Worm (Caenorhabditis elegans) whole organism, L1 larva: ENCODE data around the gene ZC239.21.

Source experiments
- C34B4.2 ChIP-seq: sonication (generic microtip); optimal IDR thresholded peaks from 2 replicates; lab custom pipeline; 2017; ENCODE audit warnings: mild to moderate bottlenecking, missing genetic modification characterization, missing compliant biosample characterization
- F16B12.6 ChIP-seq: fragments of 150-350 bp; optimal IDR thresholded peaks from 2 replicates; lab custom pipeline; 2014; ENCODE audit warnings: missing biosample characterization, missing genetic modification characterization
- Y116A8C.19 ChIP-seq: sonication (generic microtip); optimal IDR thresholded peaks from 2 replicates; lab custom pipeline; 2016; ENCODE audit warnings: missing compliant biosample characterization, missing genetic modification characterization, borderline replicate concordance
- aha-1 ChIP-seq: fragments of 150-350 bp; optimal IDR thresholded peaks from 2 replicates; lab custom pipeline; 2014; ENCODE audit warnings: missing biosample characterization, missing genetic modification characterization
- alr-1 ChIP-seq: fragments of 200-800 bp; sonication (Bioruptor generic); optimal IDR thresholded peaks from 2 replicates; lab custom pipeline; 2018; ENCODE audit warnings: borderline replicate concordance, mild to moderate bottlenecking, missing genetic modification characterization, missing compliant biosample characterization
- aly-2 ChIP-seq: fragments of 150-350 bp; optimal IDR thresholded peaks from 2 replicates; lab custom pipeline; 2014; ENCODE audit warnings: missing biosample characterization, missing genetic modification characterization
- ceh-63 ChIP-seq: fragments of 200-800 bp; sonication (Bioruptor generic); optimal IDR thresholded peaks from 2 replicates; lab custom pipeline; 2018; ENCODE audit warnings: mild to moderate bottlenecking, missing genetic modification characterization, missing compliant biosample characterization
- ceh-82 ChIP-seq, 3 experiments: fragments of 150-350 bp in 1 of 3; sonication (generic microtip) in 2 of 3; optimal IDR thresholded peaks; 2 replicates each; lab custom pipeline; 2014 to 2017; ENCODE audit warnings: missing biosample characterization in 3 of 3, missing genetic modification characterization in 3 of 3
- ceh-88 ChIP-seq: fragments of 200-800 bp; sonication (Bioruptor generic); IDR thresholded peaks from 2 replicates; pipeline ENCODE4 v1.3.6; 2022; ENCODE audit warnings: missing genetic modification characterization, missing compliant biosample characterization
- dpl-1 ChIP-seq, 3 experiments: fragments of 150-350 bp in 2 of 3; sonication (generic microtip) in 1 of 3; optimal IDR thresholded peaks; 2 replicates each; lab custom pipeline; 2014 to 2017; ENCODE audit warnings: missing biosample characterization in 3 of 3, missing genetic modification characterization in 3 of 3, missing genetic modification reagents in 3 of 3
- efl-1 ChIP-seq, 4 experiments: fragments of 150-350 bp; optimal IDR thresholded peaks in 3 of 4; peaks in 1 of 4; 1 replicate in 1 of 4; 2 replicates in 3 of 4; lab custom pipeline; 2014; ENCODE audit warnings: missing biosample characterization in 2 of 4, missing genetic modification characterization in 2 of 4, missing genetic modification reagents in 2 of 4
- egl-13 ChIP-seq: sonication (generic microtip); optimal IDR thresholded peaks from 2 replicates; lab custom pipeline; 2016; ENCODE audit warnings: missing genotype, missing genetic modification reagents, missing genetic modification characterization, missing compliant biosample characterization
- elt-2 ChIP-seq: sonication (generic microtip); optimal IDR thresholded peaks from 2 replicates; lab custom pipeline; 2016; ENCODE audit warnings: missing genetic modification characterization, mild to moderate bottlenecking, inconsistent platforms, missing compliant biosample characterization, missing genetic modification reagents
- fkh-10 ChIP-seq: sonication (generic microtip); optimal IDR thresholded peaks from 2 replicates; lab custom pipeline; 2017; ENCODE audit warnings: missing biosample characterization, missing genetic modification reagents, missing genetic modification characterization
- fkh-8 ChIP-seq: sonication (generic microtip); optimal IDR thresholded peaks from 2 replicates; lab custom pipeline; 2016; ENCODE audit warnings: mild to moderate bottlenecking, missing genetic modification characterization, missing compliant biosample characterization
- isw-1 ChIP-seq: fragments of 200-800 bp; sonication (Bioruptor generic); IDR thresholded peaks from 2 replicates; pipeline ENCODE4 v1.3.6; 2022; ENCODE audit warnings: missing genetic modification characterization, missing compliant biosample characterization
- lin-15B ChIP-seq: fragments of 150-350 bp; sonication (generic microtip); optimal IDR thresholded peaks from 3 replicates; lab custom pipeline; 2014; ENCODE audit warnings: missing biosample characterization, missing genetic modification characterization
- lin-35 ChIP-seq, 2 experiments: fragments of 150-350 bp; optimal IDR thresholded peaks; 2 replicates each; lab custom pipeline; 2014; ENCODE audit warnings: missing biosample characterization in 2 of 2, missing genetic modification characterization in 2 of 2, missing genetic modification reagents in 2 of 2
- lsy-2 ChIP-seq, 2 experiments: fragments of 150-350 bp; optimal IDR thresholded peaks; 2 replicates each; lab custom pipeline; 2014; ENCODE audit warnings: missing biosample characterization in 2 of 2, missing genetic modification characterization in 2 of 2
- nhr-12 ChIP-seq: sonication (generic microtip); optimal IDR thresholded peaks from 2 replicates; lab custom pipeline; 2017; ENCODE audit warnings: missing biosample characterization, missing genetic modification characterization
- nhr-19 ChIP-seq: fragments of 200-800 bp; sonication (Bioruptor generic); conservative IDR thresholded peaks from 2 replicates; pipeline ENCODE4 v1.3.6; 2022; ENCODE audit warnings: missing genetic modification characterization, missing compliant biosample characterization
- nhr-20 ChIP-seq: sonication (generic microtip); optimal IDR thresholded peaks from 2 replicates; lab custom pipeline; 2016; ENCODE audit warnings: mild to moderate bottlenecking, missing genetic modification characterization, missing compliant biosample characterization
- nhr-237 ChIP-seq: fragments of 150-350 bp; optimal IDR thresholded peaks from 2 replicates; lab custom pipeline; 2014; ENCODE audit warnings: missing biosample characterization, missing genetic modification characterization
- nhr-47 ChIP-seq: sonication (generic microtip); optimal IDR thresholded peaks from 2 replicates; lab custom pipeline; 2016; ENCODE audit warnings: mild to moderate bottlenecking, missing genetic modification characterization, moderate library complexity, missing compliant biosample characterization
- nhr-76 ChIP-seq: sonication (generic microtip); optimal IDR thresholded peaks from 2 replicates; lab custom pipeline; 2017; ENCODE audit warnings: missing biosample characterization, missing genetic modification characterization
- nhr-84 ChIP-seq: sonication (generic microtip); optimal IDR thresholded peaks from 2 replicates; lab custom pipeline; 2017; ENCODE audit warnings: missing biosample characterization, missing genetic modification characterization
- pax-3 ChIP-seq: fragments of 200-800 bp; sonication (Bioruptor generic); optimal IDR thresholded peaks from 2 replicates; lab custom pipeline; 2018; ENCODE audit warnings: mild to moderate bottlenecking, missing genetic modification characterization, moderate library complexity, missing compliant biosample characterization
- pqm-1 ChIP-seq: sonication (generic microtip); optimal IDR thresholded peaks from 3 replicates; lab custom pipeline; 2017; ENCODE audit warnings: missing biosample characterization, missing genetic modification characterization
- rnt-1 ChIP-seq: sonication (generic microtip); optimal IDR thresholded peaks from 2 replicates; lab custom pipeline; 2016; ENCODE audit warnings: mild to moderate bottlenecking, missing genetic modification characterization, moderate library complexity, missing compliant biosample characterization
- sptf-1 ChIP-seq: fragments of 150-350 bp; optimal IDR thresholded peaks from 2 replicates; lab custom pipeline; 2014; ENCODE audit warnings: missing biosample characterization, missing genetic modification characterization
- tlp-1 ChIP-seq: fragments of 150-350 bp; optimal IDR thresholded peaks from 2 replicates; lab custom pipeline; 2014; ENCODE audit warnings: missing biosample characterization, missing genetic modification characterization
- unc-130 ChIP-seq: fragments of 150-350 bp; optimal IDR thresholded peaks from 2 replicates; lab custom pipeline; 2017; ENCODE audit warnings: missing biosample characterization, missing genetic modification characterization, inconsistent platforms
- xbp-1 ChIP-seq: sonication (generic microtip); optimal IDR thresholded peaks from 2 replicates; lab custom pipeline; 2016; ENCODE audit warnings: missing genetic modification characterization, missing compliant biosample characterization
- zip-4 ChIP-seq: fragments of 200-800 bp; sonication (Bioruptor generic); optimal IDR thresholded peaks from 2 replicates; lab custom pipeline; 2018; ENCODE audit warnings: mild to moderate bottlenecking, missing genetic modification characterization, moderate library complexity, missing compliant biosample characterization

The ZC239.21 gene

DNA sequence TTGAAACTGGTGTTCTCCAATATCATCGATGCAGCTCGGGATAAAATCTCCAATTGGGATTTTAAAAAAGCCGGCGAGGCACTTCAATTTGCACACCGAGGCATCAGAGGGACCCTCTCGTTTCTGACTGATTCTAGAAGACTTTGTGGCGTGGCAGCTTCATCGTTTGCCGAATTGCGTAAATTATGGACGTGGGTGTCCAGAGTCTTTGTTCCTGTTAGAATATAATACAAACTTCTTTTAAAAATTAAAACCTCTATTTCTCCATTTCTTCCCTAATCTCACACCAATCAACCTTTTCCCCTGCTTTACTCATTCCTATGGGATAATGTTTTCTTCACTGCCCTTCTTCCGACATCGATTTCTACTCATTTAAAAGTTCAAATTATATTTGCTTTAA is 3.6 kb downstream of the ZC239.21 start, which contains the start of gene ZC239.5:
Gene ZC239.5 (plus strand): TSS at position 301 of the 400 bp plus-strand sequence.
- TF ChIP-seq fkh-10 (no peak), lin-15B (tag; lab: Kevin White, UChicago) (no peak), ceh-63 (GFP tag; lab: Kevin White, UChicago) (no peak), egl-13 (tag; lab: Kevin White, UChicago) (no peak), rnt-1 (tag; lab: Kevin White, UChicago) (no peak), aha-1 (tag; lab: Kevin White, UChicago) (no peak)

DNA sequence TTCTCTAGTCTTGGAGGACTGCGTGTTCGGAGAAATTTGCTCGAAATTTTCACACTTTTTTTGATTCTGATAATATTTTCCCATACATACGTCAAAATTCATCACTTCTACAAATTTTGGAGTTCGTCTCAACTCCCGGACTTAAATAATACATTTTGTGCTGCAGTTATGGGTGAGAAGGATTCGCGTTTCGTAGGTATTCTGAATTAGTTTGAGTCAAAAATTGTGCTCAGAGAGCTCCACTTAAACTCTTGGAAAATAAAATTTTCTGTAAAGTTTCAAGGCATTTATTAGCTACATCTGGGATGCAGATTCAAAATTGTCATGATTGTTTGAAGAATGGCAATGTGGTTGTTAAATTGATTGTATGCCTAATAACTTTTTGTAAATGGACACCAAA is 7.2 kb downstream of the ZC239.21 start, which contains the start of gene ZC239.4:
Gene ZC239.4 (plus strand): TSS at position 301 of the 400 bp plus-strand sequence.
- TF ChIP-seq nhr-76 (tag; lab: Kevin White, UChicago) (no peak), ceh-63 (GFP tag; lab: Kevin White, UChicago) (no peak), C34B4.2 (tag; lab: Kevin White, UChicago) (no peak), pax-3 (tag; lab: Kevin White, UChicago) (no peak)

DNA sequence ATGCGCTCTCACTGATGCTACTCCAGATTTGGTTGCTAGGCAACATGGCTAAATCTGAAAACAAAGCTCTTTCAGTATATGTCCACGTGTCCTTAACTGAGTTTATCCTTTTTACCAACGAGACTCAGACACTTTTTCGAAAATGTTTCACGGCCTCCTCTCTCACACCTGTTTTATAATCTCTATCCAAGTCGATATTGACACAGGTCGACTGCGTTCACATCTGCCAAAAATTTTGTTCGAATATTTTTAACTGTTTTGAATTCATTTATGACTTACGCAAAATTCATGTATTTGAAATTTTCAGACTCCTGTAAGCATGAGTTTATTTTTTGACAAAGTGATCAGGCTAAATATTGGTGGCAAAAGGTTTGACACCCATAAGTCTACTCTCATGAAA is 9.0 kb downstream of the ZC239.21 start, which contains the start of gene ZC239.3:
Gene ZC239.3 (plus strand): TSS at position 301 of the 400 bp plus-strand sequence.
- TF ChIP-seq xbp-1 (tag; lab: Kevin White, UChicago) = peak; percentile 23

DNA sequence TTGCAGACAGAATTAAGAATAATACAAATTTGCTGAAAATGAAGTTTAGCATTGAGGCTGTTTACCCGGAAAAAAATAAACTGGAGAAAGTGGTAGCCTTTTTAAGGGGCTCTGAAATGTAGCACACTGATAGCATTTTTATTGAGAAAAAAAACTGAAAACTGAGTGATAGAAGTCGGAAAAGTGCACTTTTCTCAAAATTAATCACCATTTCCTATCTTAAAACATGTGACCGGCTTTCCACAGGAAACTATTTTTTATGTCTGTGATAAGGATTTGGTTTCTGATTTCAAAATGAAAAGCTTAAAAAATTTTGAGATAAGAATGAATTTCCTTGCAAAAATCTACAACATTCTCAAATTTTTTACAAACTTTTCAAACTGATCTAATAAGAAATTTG is 14.0 kb downstream of the ZC239.21 start, which contains the start of gene ZC239.22:
Gene ZC239.22 (minus strand): TSS at position 101 of the 400 bp plus-strand sequence.
- TF ChIP-seq aly-2 (tag; lab: Kevin White, UChicago) (no peak), nhr-20 (no peak), alr-1 (no peak), dpl-1 (GFP tag; optimal IDR thresholded peaks at IDR 0.05; lab: Kevin White, UChicago) (no peak), fkh-10 (no peak), efl-1 (optimal IDR thresholded peaks at IDR 0.05; lab: Kevin White, UChicago) (no peak), efl-1 (GFP tag; optimal IDR thresholded peaks at IDR 0.05 in 1 of 2; lab: Kevin White, UChicago) (no peak), fkh-8 (tag; lab: Kevin White, UChicago) (no peak), lin-35 (GFP tag; optimal IDR thresholded peaks at IDR 0.05; lab: Kevin White, UChicago) (no peak), nhr-47 (tag; lab: Kevin White, UChicago) (no peak), isw-1 (GFP tag; lab: Robert Waterston, UW) (no peak), nhr-237 (tag; lab: Kevin White, UChicago) (no peak), ceh-63 (GFP tag; lab: Kevin White, UChicago) (no peak), lsy-2 (tag; optimal IDR thresholded peaks at IDR 0.05; lab: Kevin White, UChicago) (no peak)

DNA sequence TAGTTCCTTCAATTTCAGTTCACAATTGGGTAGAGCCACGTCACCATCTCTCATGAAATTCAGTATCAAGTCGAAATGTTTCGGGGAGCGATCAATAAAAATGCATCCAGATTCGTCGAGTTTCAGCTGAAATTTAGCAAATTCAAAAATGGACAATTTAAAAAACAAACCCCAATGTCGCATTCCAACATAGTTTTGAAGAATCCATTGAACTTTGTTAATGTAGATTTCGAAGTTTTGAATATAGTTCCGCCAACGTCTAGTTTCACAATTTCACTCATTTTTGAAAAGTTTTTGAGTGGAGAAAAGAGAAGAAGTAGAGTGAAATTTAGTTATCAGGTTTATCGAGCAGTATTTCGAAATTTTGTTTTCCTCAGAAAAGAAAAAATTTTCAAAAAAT is 15.0 kb downstream of the ZC239.21 start, which contains the start of gene ZC239.14:
Gene ZC239.14 (minus strand): TSS at position 305 of the 400 bp plus-strand sequence.
- TF ChIP-seq nhr-237 (tag; lab: Kevin White, UChicago) (no peak), zip-4 (GFP tag; lab: Kevin White, UChicago) (no peak), ceh-88 (GFP tag; lab: Robert Waterston, UW) (no peak), pqm-1 (tag; lab: Kevin White, UChicago) (no peak), nhr-84 (tag; lab: Kevin White, UChicago) (no peak), tlp-1 (no peak), unc-130 (no peak), sptf-1 (tag; lab: Kevin White, UChicago) (no peak)

DNA sequence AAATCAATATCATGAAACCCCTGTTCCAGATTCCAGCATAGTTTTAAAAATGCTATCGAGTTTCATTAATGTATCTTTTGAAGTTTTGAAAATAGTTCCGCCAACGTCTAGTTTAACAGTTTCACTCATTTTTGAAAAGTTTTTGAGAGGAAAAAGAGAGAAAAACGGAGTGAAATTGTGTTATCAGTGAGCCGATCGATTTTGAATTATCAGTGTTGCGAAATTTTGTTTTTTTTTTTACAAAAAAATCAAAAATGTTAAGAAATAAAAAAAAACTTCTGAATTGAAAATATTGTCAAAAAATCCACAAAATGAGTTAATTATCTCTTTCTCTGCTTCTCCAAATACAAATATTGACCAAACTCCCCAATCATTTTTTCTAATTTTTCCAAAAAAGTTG is 15.9 kb downstream of the ZC239.21 start, which contains the start of gene ZC239.13:
Gene ZC239.13 (minus strand): TSS at position 154 of the 400 bp plus-strand sequence.
- TF ChIP-seq nhr-12 (tag; lab: Kevin White, UChicago) (no peak), Y116A8C.19 (tag; lab: Kevin White, UChicago) (no peak), ceh-82 (tag; optimal IDR thresholded peaks at IDR 0.05; lab: Kevin White, UChicago) (no peak), F16B12.6 (no peak), nhr-20 (no peak), nhr-19 (no peak), elt-2 (tag; lab: Kevin White, UChicago) (peak; percentile 21)
- TF ChIP-seq, all 84 proteins: peak for 1
